Worm (Caenorhabditis elegans): Measurements from ENCODE around the gene txdc-17.
A peak's percentile ranks its signal among the peaks of the same experiment; 100 is the strongest.
"Not testable (repeated sequence)": the region's sequence is repeated elsewhere in the genome, so short reads cannot be mapped to it uniquely, and the experiment has no call there.

Gene txdc-17

ce11 chrIII:2836339-2836738, 1.9 kb downstream of the txdc-17 start, which contains the start of gene josd-1:
Gene josd-1 (plus strand): TSS chrIII:2836639.
- TF ChIP-seq ztf-23 (GFP tag; IDR thresholded peaks at IDR 0.05) (no peak), ref-1 (GFP tag; conservative IDR thresholded peaks at IDR 0.05) (no peak), T22C8.4 (GFP tag; IDR thresholded peaks at IDR 0.05) (no peak; the same call in 1 of the 2 replicates), ztf-29 (GFP tag; IDR thresholded peaks at IDR 0.05) (no peak), cog-1 (tag; optimal IDR thresholded peaks at IDR 0.05) (no peak), flt-1 (GFP tag; IDR thresholded peaks at IDR 0.05) (no peak), klf-2 (GFP tag; conservative IDR thresholded peaks at IDR 0.05) (no peak)

DNA sequence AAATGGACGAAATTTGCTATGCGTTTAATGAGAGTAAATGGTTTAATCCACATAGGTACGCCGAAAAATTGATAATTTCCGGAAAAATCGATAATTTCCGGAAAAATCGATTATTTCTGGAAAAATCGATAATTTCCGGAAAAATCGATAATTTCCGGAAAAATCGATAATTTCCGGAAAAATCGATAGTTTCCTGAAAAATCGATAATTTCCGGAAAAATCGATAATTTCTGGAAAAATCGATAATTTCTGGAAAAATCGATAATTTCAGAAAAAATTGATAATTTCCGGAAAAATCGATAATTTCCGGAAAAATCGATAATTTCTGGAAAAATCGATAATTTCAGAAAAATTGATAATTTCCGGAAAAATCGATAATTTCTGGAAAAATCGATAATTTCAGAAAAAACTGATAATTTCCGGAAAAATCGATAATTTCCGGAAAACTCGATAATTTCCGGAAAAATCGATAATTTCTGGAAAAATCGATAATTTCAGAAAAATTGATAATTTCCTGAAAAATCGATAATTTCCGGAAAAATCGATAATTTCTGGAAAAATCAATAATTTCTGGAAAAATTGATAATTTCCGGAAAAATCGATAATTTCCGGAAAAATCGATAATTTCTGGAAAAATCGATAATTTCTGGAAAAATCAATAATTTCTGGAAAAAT, 2.4 kb downstream of the txdc-17 start:
- TF ChIP-seq T22C8.4 (GFP tag; IDR thresholded peaks at IDR 0.05): peak; percentile 100

ce11 chrIII:2840877-2841540, 6.5 kb downstream of the txdc-17 start, which contains the start of gene Y71H2AR.2:
Gene Y71H2AR.2 (minus strand): TSS chrIII:2840927.
- no peak for TF ChIP-seq klf-2 (GFP tag; conservative IDR thresholded peaks at IDR 0.05)
- TF ChIP-seq ref-1 (GFP tag; conservative IDR thresholded peaks at IDR 0.05): no peak
- TF ChIP-seq med-1 (GFP tag; optimal IDR thresholded peaks at IDR 0.05; ENCODE audit: insufficient read depth): no peak
- TF ChIP-seq ztf-29 (GFP tag; IDR thresholded peaks at IDR 0.05): no peak
- TF ChIP-seq ztf-23 (GFP tag; IDR thresholded peaks at IDR 0.05): no peak
- TF ChIP-seq flt-1 (GFP tag; IDR thresholded peaks at IDR 0.05): no peak
- TF ChIP-seq cog-1 (tag; optimal IDR thresholded peaks at IDR 0.05): no peak
- TF ChIP-seq tab-1 (GFP tag; IDR thresholded peaks at IDR 0.05): no peak
- no peak for TF ChIP-seq T22C8.4 (GFP tag; IDR thresholded peaks at IDR 0.05)

ce11 chrIII:2841856-2842373, 7.5 kb downstream of the txdc-17 start, which contains the start of gene H34I24.2:
Gene H34I24.2 (plus strand): TSS chrIII:2842044.
- TF ChIP-seq ztf-23 (GFP tag; IDR thresholded peaks at IDR 0.05): no peak
- TF ChIP-seq ref-1 (GFP tag; conservative IDR thresholded peaks at IDR 0.05): no peak
- TF ChIP-seq T22C8.4 (GFP tag; IDR thresholded peaks at IDR 0.05): no peak
- TF ChIP-seq flt-1 (GFP tag; IDR thresholded peaks at IDR 0.05): no peak
- TF ChIP-seq med-1 (GFP tag; optimal IDR thresholded peaks at IDR 0.05; ENCODE audit: insufficient read depth): no peak
- TF ChIP-seq ztf-29 (GFP tag; IDR thresholded peaks at IDR 0.05): no peak
- no peak for TF ChIP-seq tab-1 (GFP tag; IDR thresholded peaks at IDR 0.05)
- no peak for TF ChIP-seq klf-2 (GFP tag; conservative IDR thresholded peaks at IDR 0.05)
- no peak for TF ChIP-seq cog-1 (tag; optimal IDR thresholded peaks at IDR 0.05)

ce11 chrIII:2846747-2847146, 12.3 kb downstream of the txdc-17 start, which contains the start of gene H34I24.1:
Gene H34I24.1 (plus strand): TSS chrIII:2847047.
- not testable (repeated sequence) for TF ChIP-seq flt-1 (GFP tag; IDR thresholded peaks at IDR 0.05); ref-1 (GFP tag; conservative IDR thresholded peaks at IDR 0.05); ztf-23 (GFP tag; IDR thresholded peaks at IDR 0.05)

DNA sequence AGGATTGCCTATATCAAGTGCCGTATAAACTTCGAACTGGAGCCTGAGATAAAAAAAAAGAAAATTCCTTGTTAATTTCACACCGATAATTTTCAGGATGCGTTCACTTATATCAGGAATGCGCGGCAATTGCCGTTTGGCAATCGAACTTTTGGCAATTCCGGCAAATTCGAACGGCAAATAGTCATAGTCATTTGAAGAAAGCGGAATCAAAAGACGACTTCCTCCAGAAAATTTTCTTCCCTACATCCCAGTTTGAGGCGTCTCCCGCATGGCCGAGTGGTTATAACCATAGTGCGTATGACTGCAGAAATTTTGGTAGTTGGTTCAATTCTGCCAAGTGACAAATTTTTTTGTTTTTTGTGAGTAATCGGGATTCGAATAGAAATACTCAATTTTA, 21.5 kb downstream of the txdc-17 start, which contains the start of gene F56F11.4:
F56F11.4 (plus strand) TSS at position 301 of the 400 bp plus-strand sequence.
- TF ChIP-seq T22C8.4 (GFP tag; IDR thresholded peaks at IDR 0.05): no peak
- no peak for TF ChIP-seq klf-2 (GFP tag; conservative IDR thresholded peaks at IDR 0.05)
- no peak for TF ChIP-seq med-1 (GFP tag; optimal IDR thresholded peaks at IDR 0.05; ENCODE audit: insufficient read depth)
- TF ChIP-seq cog-1 (tag; optimal IDR thresholded peaks at IDR 0.05): no peak
- TF ChIP-seq ztf-23 (GFP tag; IDR thresholded peaks at IDR 0.05): no peak
- no peak for TF ChIP-seq ref-1 (GFP tag; conservative IDR thresholded peaks at IDR 0.05)
- TF ChIP-seq flt-1 (GFP tag; IDR thresholded peaks at IDR 0.05): no peak
- no peak for TF ChIP-seq tab-1 (GFP tag; IDR thresholded peaks at IDR 0.05)
- TF ChIP-seq ztf-29 (GFP tag; IDR thresholded peaks at IDR 0.05): no peak

DNA sequence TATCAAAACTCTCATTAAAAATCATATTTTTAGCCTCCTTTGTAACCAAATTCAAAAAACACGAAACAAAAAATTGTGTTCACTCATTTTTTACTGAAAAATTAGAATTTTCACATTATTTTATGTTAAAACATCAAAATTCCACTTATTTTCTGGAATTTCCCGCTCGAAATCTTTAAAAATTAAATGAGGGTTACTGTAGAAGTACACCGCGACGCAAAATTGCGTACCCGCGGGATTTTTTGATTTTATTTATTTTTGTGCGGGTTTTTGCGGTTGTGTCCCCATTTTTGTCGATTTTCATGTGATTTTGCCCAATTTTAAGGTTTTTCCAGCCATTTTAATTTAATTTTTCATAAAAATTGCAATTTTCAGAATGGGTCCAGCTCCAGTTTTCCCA, 23.9 kb downstream of the txdc-17 start:
- TF ChIP-seq flt-1 (GFP tag; IDR thresholded peaks at IDR 0.05) (no peak), med-1 (GFP tag; optimal IDR thresholded peaks at IDR 0.05; ENCODE audit: insufficient read depth) (no peak), klf-2 (GFP tag; conservative IDR thresholded peaks at IDR 0.05) (no peak), T22C8.4 (GFP tag; IDR thresholded peaks at IDR 0.05) (no peak), tab-1 (GFP tag; IDR thresholded peaks at IDR 0.05) (no peak), ztf-29 (GFP tag; IDR thresholded peaks at IDR 0.05) (no peak), ztf-23 (GFP tag; IDR thresholded peaks at IDR 0.05) (no peak), cog-1 (tag; optimal IDR thresholded peaks at IDR 0.05) (no peak)

DNA sequence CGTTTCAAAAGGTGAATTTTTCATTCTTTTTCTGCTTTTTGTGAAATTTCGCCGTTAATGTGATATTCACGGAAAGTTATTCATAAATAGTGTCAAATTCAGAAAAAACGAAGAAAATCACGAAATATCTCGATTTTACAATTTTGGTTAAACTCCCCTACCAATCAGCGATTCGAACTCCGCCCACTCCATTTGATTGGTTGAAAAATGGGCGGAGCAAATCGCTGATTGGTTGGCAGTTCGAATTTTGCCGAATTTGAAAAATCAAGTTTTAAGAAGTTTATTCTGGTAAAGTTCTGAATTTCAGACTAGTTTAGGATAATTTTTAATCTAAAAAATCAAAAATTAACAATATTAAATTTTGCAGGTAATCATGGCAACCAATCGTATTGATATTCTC, 30.2 kb downstream of the txdc-17 start:
- TF ChIP-seq T22C8.4 (GFP tag; IDR thresholded peaks at IDR 0.05) (no peak), cog-1 (tag; optimal IDR thresholded peaks at IDR 0.05) (no peak), tab-1 (GFP tag; IDR thresholded peaks at IDR 0.05) (no peak), ztf-23 (GFP tag; IDR thresholded peaks at IDR 0.05) (no peak), klf-2 (GFP tag; conservative IDR thresholded peaks at IDR 0.05) (no peak), flt-1 (GFP tag; IDR thresholded peaks at IDR 0.05) (no peak), ztf-29 (GFP tag; IDR thresholded peaks at IDR 0.05) (no peak), ref-1 (GFP tag; conservative IDR thresholded peaks at IDR 0.05) (no peak), med-1 (GFP tag; optimal IDR thresholded peaks at IDR 0.05; ENCODE audit: insufficient read depth) (no peak)

DNA sequence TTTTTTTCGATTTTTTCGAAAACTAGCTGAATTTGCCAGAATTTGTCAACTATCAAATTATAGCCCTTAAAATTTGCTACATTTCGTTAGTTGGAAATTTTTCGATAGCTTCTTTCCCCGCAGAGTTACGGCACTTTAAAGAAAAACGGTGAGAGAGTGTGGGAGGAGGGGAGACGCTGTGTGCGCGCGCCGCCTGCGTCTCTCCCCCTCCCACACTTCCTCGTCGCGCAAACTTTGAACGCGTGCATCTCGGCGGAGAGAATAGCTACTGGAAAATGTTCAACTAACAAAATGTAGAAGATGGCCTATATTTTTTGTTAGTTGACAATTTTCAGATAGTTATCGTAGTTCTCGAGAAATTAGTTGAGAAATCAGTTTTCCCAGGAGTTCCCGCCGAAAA, 32.1 kb downstream of the txdc-17 start:
- TF ChIP-seq flt-1 (GFP tag; IDR thresholded peaks at IDR 0.05) (no peak), klf-2 (GFP tag; conservative IDR thresholded peaks at IDR 0.05) (no peak), ref-1 (GFP tag; conservative IDR thresholded peaks at IDR 0.05) (no peak), cog-1 (tag; optimal IDR thresholded peaks at IDR 0.05) (no peak), tab-1 (GFP tag; IDR thresholded peaks at IDR 0.05) (no peak), ztf-23 (GFP tag; IDR thresholded peaks at IDR 0.05) (no peak), ztf-29 (GFP tag; IDR thresholded peaks at IDR 0.05) (no peak), med-1 (GFP tag; optimal IDR thresholded peaks at IDR 0.05; ENCODE audit: insufficient read depth) (no peak), T22C8.4 (GFP tag; IDR thresholded peaks at IDR 0.05) (no peak)
